Worm (Caenorhabditis elegans) whole organism, L1 larva: Measurements from ENCODE around the gene Y66H1A.8.
A peak's percentile ranks its signal among the peaks of the same experiment; 100 is the strongest.

Source experiments
- C16A3.4 ChIP-seq: fragments of 150-350 bp; optimal IDR thresholded peaks from 2 replicates; lab custom pipeline; 2014; ENCODE audit warnings: missing biosample characterization, missing genetic modification characterization
- aha-1 ChIP-seq: fragments of 150-350 bp; optimal IDR thresholded peaks from 2 replicates; lab custom pipeline; 2014; ENCODE audit warnings: missing biosample characterization, missing genetic modification characterization
- ama-1 ChIP-seq: fragments of 150-350 bp; optimal IDR thresholded peaks from 2 replicates; lab custom pipeline; 2014
- ceh-90 ChIP-seq: sonication (generic microtip); optimal IDR thresholded peaks from 2 replicates; lab custom pipeline; 2016; ENCODE audit warnings: missing genetic modification characterization, missing compliant biosample characterization
- dsc-1 ChIP-seq: sonication (generic microtip); optimal IDR thresholded peaks from 2 replicates; lab custom pipeline; 2016; ENCODE audit warnings: mild to moderate bottlenecking, missing genetic modification characterization, missing compliant biosample characterization
- efl-3 ChIP-seq: fragments of 200-800 bp; sonication (Bioruptor generic); optimal IDR thresholded peaks from 2 replicates; lab custom pipeline; 2018; ENCODE audit warnings: mild to moderate bottlenecking, missing genetic modification characterization, missing compliant biosample characterization
- elt-2 ChIP-seq: sonication (generic microtip); optimal IDR thresholded peaks from 2 replicates; lab custom pipeline; 2016; ENCODE audit warnings: missing genetic modification characterization, mild to moderate bottlenecking, inconsistent platforms, missing compliant biosample characterization, missing genetic modification reagents
- elt-3 ChIP-seq, 6 experiments: fragments of 150-350 bp in 1 of 6; sonication (generic microtip); optimal IDR thresholded peaks; 2 replicates each; lab custom pipeline; 2017 to 2018; ENCODE audit warnings: missing biosample characterization in 6 of 6, missing genetic modification characterization in 6 of 6, inconsistent platforms in 1 of 6
- fkh-10 ChIP-seq: sonication (generic microtip); optimal IDR thresholded peaks from 2 replicates; lab custom pipeline; 2017; ENCODE audit warnings: missing biosample characterization, missing genetic modification reagents, missing genetic modification characterization
- fkh-4 ChIP-seq: sonication (generic microtip); optimal IDR thresholded peaks from 2 replicates; lab custom pipeline; 2016; ENCODE audit warnings: missing compliant biosample characterization, missing genetic modification characterization, borderline replicate concordance
- fkh-8 ChIP-seq: sonication (generic microtip); optimal IDR thresholded peaks from 2 replicates; lab custom pipeline; 2016; ENCODE audit warnings: mild to moderate bottlenecking, missing genetic modification characterization, missing compliant biosample characterization
- grh-1 ChIP-seq: fragments of 200-800 bp; sonication (Bioruptor generic); IDR thresholded peaks from 2 replicates; pipeline ENCODE4 v1.3.6; 2022; ENCODE audit warnings: missing genetic modification reagents, missing genetic modification characterization, missing compliant biosample characterization
- hlh-17 ChIP-seq: fragments of 200-800 bp; sonication (Bioruptor generic); optimal IDR thresholded peaks from 2 replicates; lab custom pipeline; 2018; ENCODE audit warnings: missing genetic modification characterization, mild to moderate bottlenecking, missing compliant biosample characterization, moderate library complexity, borderline replicate concordance
- jun-1 ChIP-seq: fragments of 150-350 bp; optimal IDR thresholded peaks from 2 replicates; lab custom pipeline; 2014; ENCODE audit warnings: missing biosample characterization, missing genetic modification reagents, missing genetic modification characterization
- lin-15B ChIP-seq: fragments of 150-350 bp; sonication (generic microtip); optimal IDR thresholded peaks from 3 replicates; lab custom pipeline; 2014; ENCODE audit warnings: missing biosample characterization, missing genetic modification characterization
- mdl-1 ChIP-seq, 2 experiments: fragments of 150-350 bp; optimal IDR thresholded peaks; 2 replicates each; lab custom pipeline; 2014 to 2017; ENCODE audit warnings: missing biosample characterization in 2 of 2, missing genetic modification characterization in 2 of 2, inconsistent platforms in 1 of 2
- nhr-11 ChIP-seq: fragments of 150-350 bp; optimal IDR thresholded peaks from 2 replicates; lab custom pipeline; 2014; ENCODE audit warnings: missing biosample characterization, missing genetic modification characterization
- nhr-12 ChIP-seq: sonication (generic microtip); optimal IDR thresholded peaks from 2 replicates; lab custom pipeline; 2017; ENCODE audit warnings: missing biosample characterization, missing genetic modification characterization
- nhr-20 ChIP-seq: sonication (generic microtip); optimal IDR thresholded peaks from 2 replicates; lab custom pipeline; 2016; ENCODE audit warnings: mild to moderate bottlenecking, missing genetic modification characterization, missing compliant biosample characterization
- nhr-237 ChIP-seq: fragments of 150-350 bp; optimal IDR thresholded peaks from 2 replicates; lab custom pipeline; 2014; ENCODE audit warnings: missing biosample characterization, missing genetic modification characterization
- nhr-85 ChIP-seq: sonication (generic microtip); peaks from one replicate; lab custom pipeline; 2016; ENCODE audit warnings: missing genetic modification characterization, inconsistent platforms, missing compliant biosample characterization
- nhr-90 ChIP-seq: sonication (generic microtip); optimal IDR thresholded peaks from 2 replicates; lab custom pipeline; 2016; ENCODE audit warnings: mild to moderate bottlenecking, missing genetic modification characterization, missing compliant biosample characterization; ENCODE audit not compliant: poor library complexity
- pag-3 ChIP-seq: sonication (generic microtip); optimal IDR thresholded peaks from 2 replicates; lab custom pipeline; 2017; ENCODE audit warnings: missing genetic modification characterization, mild to moderate bottlenecking, missing compliant biosample characterization, antibody characterized with exemption, borderline replicate concordance; ENCODE audit not compliant: insufficient read depth
- pqm-1 ChIP-seq: sonication (generic microtip); optimal IDR thresholded peaks from 3 replicates; lab custom pipeline; 2017; ENCODE audit warnings: missing biosample characterization, missing genetic modification characterization
- rnt-1 ChIP-seq: sonication (generic microtip); optimal IDR thresholded peaks from 2 replicates; lab custom pipeline; 2016; ENCODE audit warnings: mild to moderate bottlenecking, missing genetic modification characterization, moderate library complexity, missing compliant biosample characterization
- snu-23 ChIP-seq: sonication (generic microtip); optimal IDR thresholded peaks from 2 replicates; lab custom pipeline; 2016; ENCODE audit warnings: missing genetic modification characterization, missing compliant biosample characterization
- sox-4 ChIP-seq: sonication (generic microtip); optimal IDR thresholded peaks from 2 replicates; lab custom pipeline; 2016; ENCODE audit warnings: missing genetic modification characterization, missing compliant biosample characterization
- sptf-1 ChIP-seq: fragments of 150-350 bp; optimal IDR thresholded peaks from 2 replicates; lab custom pipeline; 2014; ENCODE audit warnings: missing biosample characterization, missing genetic modification characterization
- sup-37 ChIP-seq: fragments of 200-800 bp; sonication (Bioruptor generic); optimal IDR thresholded peaks from 2 replicates; lab custom pipeline; 2018; ENCODE audit warnings: mild to moderate bottlenecking, missing genetic modification characterization, missing compliant biosample characterization
- tlp-1 ChIP-seq: fragments of 150-350 bp; optimal IDR thresholded peaks from 2 replicates; lab custom pipeline; 2014; ENCODE audit warnings: missing biosample characterization, missing genetic modification characterization
- unc-30 ChIP-seq: sonication (generic microtip); optimal IDR thresholded peaks from 2 replicates; lab custom pipeline; 2017; ENCODE audit warnings: missing biosample characterization, missing genetic modification characterization
- unc-62 ChIP-seq: fragments of 150-350 bp; optimal IDR thresholded peaks from 2 replicates; lab custom pipeline; 2014; ENCODE audit warnings: missing biosample characterization, missing genetic modification reagents, missing genetic modification characterization
- zag-1 ChIP-seq: fragments of 150-350 bp; optimal IDR thresholded peaks from 2 replicates; lab custom pipeline; 2014; ENCODE audit warnings: missing biosample characterization, missing genetic modification characterization
- zip-4 ChIP-seq: fragments of 200-800 bp; sonication (Bioruptor generic); optimal IDR thresholded peaks from 2 replicates; lab custom pipeline; 2018; ENCODE audit warnings: mild to moderate bottlenecking, missing genetic modification characterization, moderate library complexity, missing compliant biosample characterization
- ztf-11 ChIP-seq, 2 experiments: sonication (generic microtip); optimal IDR thresholded peaks; 2 replicates each; lab custom pipeline; 2016 to 2017; ENCODE audit warnings: missing genetic modification characterization in 2 of 2, missing biosample characterization in 1 of 2, missing compliant biosample characterization in 1 of 2

Y66H1A.8 gene

ce11 chrIV:454816-455215 lies at the start of gene Y66H1A.8, which contains the start of gene M04G7.5:
Gene Y66H1A.8, minus strand, starts transcription at chrIV:454916.
Gene M04G7.5, plus strand, starts transcription at chrIV:455073.
- TF ChIP-seq ztf-11 (tag; optimal IDR thresholded peaks at IDR 0.05; lab: Kevin White, UChicago) = no peak
- TF ChIP-seq unc-62 (GFP tag; lab: Kevin White, UChicago) = no peak
- TF ChIP-seq pqm-1 (tag; lab: Kevin White, UChicago) = no peak
- no peak for TF ChIP-seq nhr-11
- TF ChIP-seq zag-1 = no peak
- TF ChIP-seq fkh-10 (GFP tag; lab: Kevin White, UChicago) = no peak
- TF ChIP-seq nhr-12 (tag; lab: Kevin White, UChicago) = no peak
- TF ChIP-seq elt-2 (tag; lab: Kevin White, UChicago) = no peak
- no peak for TF ChIP-seq fkh-8 (tag; lab: Kevin White, UChicago)
- no peak for TF ChIP-seq lin-15B (tag; lab: Kevin White, UChicago)
- no peak for TF ChIP-seq efl-3
- TF ChIP-seq sup-37 (GFP tag; lab: Kevin White, UChicago) = no peak
- no peak for TF ChIP-seq mdl-1 (tag; optimal IDR thresholded peaks at IDR 0.05; lab: Kevin White, UChicago)
- TF ChIP-seq ama-1 = no peak
- no peak for TF ChIP-seq sox-4 (tag; lab: Kevin White, UChicago)
- no peak for TF ChIP-seq grh-1 (GFP tag; lab: Robert Waterston, UW)
- no peak for TF ChIP-seq hlh-17

ce11 chrIV:504495-504894 lies 49.8 kb upstream of the Y66H1A.8 start:
- TF ChIP-seq efl-3 (no peak), zip-4 (GFP tag; lab: Kevin White, UChicago) (no peak), fkh-4 (tag; lab: Kevin White, UChicago) (no peak), tlp-1 (tag; lab: Kevin White, UChicago) (no peak), unc-30 (tag; lab: Kevin White, UChicago) (no peak), dsc-1 (tag; lab: Kevin White, UChicago) (no peak)

ce11 chrIV:497155-497554 lies 42.4 kb upstream of the Y66H1A.8 start:
- TF ChIP-seq unc-62 (GFP tag; lab: Kevin White, UChicago) (no peak), elt-2 (tag; lab: Kevin White, UChicago) (no peak), elt-3 (tag; optimal IDR thresholded peaks at IDR 0.05; lab: Kevin White, UChicago) (no peak), C16A3.4 (tag; lab: Kevin White, UChicago) (no peak), efl-3 (no peak), pag-3 (no peak), nhr-20 (no peak), nhr-85 (tag; lab: Kevin White, UChicago) (peak; percentile 31), grh-1 (GFP tag; lab: Robert Waterston, UW) (no peak)
- TF ChIP-seq, all 84 proteins: peak for 1

- TF ChIP-seq tlp-1 (tag; lab: Kevin White, UChicago) = no peak
- no peak for TF ChIP-seq jun-1 (tag; lab: Kevin White, UChicago)
- TF ChIP-seq unc-62 (GFP tag; lab: Kevin White, UChicago) = no peak
- TF ChIP-seq snu-23 (GFP tag; lab: Kevin White, UChicago) = no peak
- TF ChIP-seq nhr-237 = no peak
- no peak for TF ChIP-seq unc-30 (tag; lab: Kevin White, UChicago)
- no peak for TF ChIP-seq rnt-1 (tag; lab: Kevin White, UChicago)
- no peak for TF ChIP-seq elt-3 (tag; optimal IDR thresholded peaks at IDR 0.05; lab: Kevin White, UChicago)
- TF ChIP-seq nhr-90 (tag; lab: Kevin White, UChicago) = no peak
- no peak for TF ChIP-seq zag-1
- no peak for TF ChIP-seq ceh-90 (tag; lab: Kevin White, UChicago)
- TF ChIP-seq dsc-1 (tag; lab: Kevin White, UChicago) = no peak
- TF ChIP-seq sptf-1 (tag; lab: Kevin White, UChicago) = no peak
- TF ChIP-seq fkh-4 (tag; lab: Kevin White, UChicago) = no peak
- no peak for TF ChIP-seq aha-1 (tag; lab: Kevin White, UChicago)
- TF ChIP-seq, all 84 proteins: peak for 0
Observed at ce11 chrIV:484768-485167, 30.1 kb upstream of the Y66H1A.8 start.
